Fruit fly (Drosophila melanogaster): ENCODE results near the gene CG15040.

DNA sequence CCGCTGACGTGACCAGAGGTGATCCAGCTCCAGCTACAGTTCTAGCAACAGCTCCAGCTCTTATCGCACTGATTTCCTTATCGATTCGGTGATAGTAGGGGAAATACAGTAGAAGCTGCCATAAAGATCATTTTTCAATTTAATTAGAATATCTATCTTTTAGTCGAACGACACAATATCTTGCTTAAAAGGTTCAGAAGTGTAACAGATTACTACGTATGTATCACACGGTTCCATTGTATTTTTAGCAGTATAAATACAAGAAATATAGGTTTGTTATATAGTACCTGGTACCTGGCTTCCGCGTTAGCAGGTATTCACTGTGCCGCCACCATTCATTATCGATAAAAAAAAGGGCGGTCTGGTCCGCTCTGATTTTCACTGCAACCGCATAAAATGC lies 27.5 kb upstream of the CG15040 start:
- TF ChIP-seq CTCF (optimal IDR thresholded peaks at IDR 0.05) (no peak), CG8478 (optimal IDR thresholded peaks at IDR 0.05) (no peak)
